Worm (Caenorhabditis elegans) whole organism, L1 larva: Measurements from ENCODE around the gene dao-4.

Experiments
- C04F5.9 ChIP-seq: sonication (generic microtip); optimal IDR thresholded peaks from 2 replicates; lab custom pipeline; 2016; ENCODE audit warnings: missing genetic modification characterization, missing compliant biosample characterization
- C16A3.4 ChIP-seq: fragments of 150-350 bp; optimal IDR thresholded peaks from 2 replicates; lab custom pipeline; 2014; ENCODE audit warnings: missing biosample characterization, missing genetic modification characterization
- C34B4.2 ChIP-seq: sonication (generic microtip); optimal IDR thresholded peaks from 2 replicates; lab custom pipeline; 2017; ENCODE audit warnings: mild to moderate bottlenecking, missing genetic modification characterization, missing compliant biosample characterization
- Y116A8C.19 ChIP-seq: sonication (generic microtip); optimal IDR thresholded peaks from 2 replicates; lab custom pipeline; 2016; ENCODE audit warnings: missing compliant biosample characterization, missing genetic modification characterization, borderline replicate concordance
- alr-1 ChIP-seq: fragments of 200-800 bp; sonication (Bioruptor generic); optimal IDR thresholded peaks from 2 replicates; lab custom pipeline; 2018; ENCODE audit warnings: borderline replicate concordance, mild to moderate bottlenecking, missing genetic modification characterization, missing compliant biosample characterization
- aly-2 ChIP-seq: fragments of 150-350 bp; optimal IDR thresholded peaks from 2 replicates; lab custom pipeline; 2014; ENCODE audit warnings: missing biosample characterization, missing genetic modification characterization
- ama-1 ChIP-seq: fragments of 150-350 bp; optimal IDR thresholded peaks from 2 replicates; lab custom pipeline; 2014
- ceh-63 ChIP-seq: fragments of 200-800 bp; sonication (Bioruptor generic); optimal IDR thresholded peaks from 2 replicates; lab custom pipeline; 2018; ENCODE audit warnings: mild to moderate bottlenecking, missing genetic modification characterization, missing compliant biosample characterization
- ceh-82 ChIP-seq, 3 experiments: fragments of 150-350 bp in 1 of 3; sonication (generic microtip) in 2 of 3; optimal IDR thresholded peaks; 2 replicates each; lab custom pipeline; 2014 to 2017; ENCODE audit warnings: missing biosample characterization in 3 of 3, missing genetic modification characterization in 3 of 3
- ceh-88 ChIP-seq: fragments of 200-800 bp; sonication (Bioruptor generic); IDR thresholded peaks from 2 replicates; pipeline ENCODE4 v1.3.6; 2022; ENCODE audit warnings: missing genetic modification characterization, missing compliant biosample characterization
- efl-1 ChIP-seq, 4 experiments: fragments of 150-350 bp; optimal IDR thresholded peaks in 3 of 4; peaks in 1 of 4; 1 replicate in 1 of 4; 2 replicates in 3 of 4; lab custom pipeline; 2014; ENCODE audit warnings: missing biosample characterization in 2 of 4, missing genetic modification characterization in 2 of 4, missing genetic modification reagents in 2 of 4
- egl-13 ChIP-seq: sonication (generic microtip); optimal IDR thresholded peaks from 2 replicates; lab custom pipeline; 2016; ENCODE audit warnings: missing genotype, missing genetic modification reagents, missing genetic modification characterization, missing compliant biosample characterization
- elt-2 ChIP-seq: sonication (generic microtip); optimal IDR thresholded peaks from 2 replicates; lab custom pipeline; 2016; ENCODE audit warnings: missing genetic modification characterization, mild to moderate bottlenecking, inconsistent platforms, missing compliant biosample characterization, missing genetic modification reagents
- elt-3 ChIP-seq, 6 experiments: fragments of 150-350 bp in 1 of 6; sonication (generic microtip); optimal IDR thresholded peaks; 2 replicates each; lab custom pipeline; 2017 to 2018; ENCODE audit warnings: missing biosample characterization in 6 of 6, missing genetic modification characterization in 6 of 6, inconsistent platforms in 1 of 6
- ets-5 ChIP-seq: fragments of 200-800 bp; sonication (Bioruptor generic); IDR thresholded peaks from 2 replicates; pipeline ENCODE4 v1.3.6; 2022; ENCODE audit warnings: missing genetic modification characterization, missing compliant biosample characterization
- fkh-10 ChIP-seq: sonication (generic microtip); optimal IDR thresholded peaks from 2 replicates; lab custom pipeline; 2017; ENCODE audit warnings: missing biosample characterization, missing genetic modification reagents, missing genetic modification characterization
- fkh-4 ChIP-seq: sonication (generic microtip); optimal IDR thresholded peaks from 2 replicates; lab custom pipeline; 2016; ENCODE audit warnings: missing compliant biosample characterization, missing genetic modification characterization, borderline replicate concordance
- fkh-8 ChIP-seq: sonication (generic microtip); optimal IDR thresholded peaks from 2 replicates; lab custom pipeline; 2016; ENCODE audit warnings: mild to moderate bottlenecking, missing genetic modification characterization, missing compliant biosample characterization
- grh-1 ChIP-seq: fragments of 200-800 bp; sonication (Bioruptor generic); IDR thresholded peaks from 2 replicates; pipeline ENCODE4 v1.3.6; 2022; ENCODE audit warnings: missing genetic modification reagents, missing genetic modification characterization, missing compliant biosample characterization
- hlh-17 ChIP-seq: fragments of 200-800 bp; sonication (Bioruptor generic); optimal IDR thresholded peaks from 2 replicates; lab custom pipeline; 2018; ENCODE audit warnings: missing genetic modification characterization, mild to moderate bottlenecking, missing compliant biosample characterization, moderate library complexity, borderline replicate concordance
- hlh-4 ChIP-seq: sonication (generic microtip); optimal IDR thresholded peaks from 2 replicates; lab custom pipeline; 2016; ENCODE audit warnings: mild to moderate bottlenecking, missing genetic modification characterization, missing compliant biosample characterization
- hpl-2 ChIP-seq: fragments of 150-350 bp; optimal IDR thresholded peaks from 2 replicates; lab custom pipeline; 2014; ENCODE audit warnings: missing biosample characterization, missing genetic modification reagents, missing genetic modification characterization
- lin-14 ChIP-seq: fragments of 200-800 bp; sonication (Bioruptor generic); optimal IDR thresholded peaks from 2 replicates; lab custom pipeline; 2018; ENCODE audit warnings: mild to moderate bottlenecking, missing genetic modification characterization, moderate library complexity, missing compliant biosample characterization
- lin-15B ChIP-seq: fragments of 150-350 bp; sonication (generic microtip); optimal IDR thresholded peaks from 3 replicates; lab custom pipeline; 2014; ENCODE audit warnings: missing biosample characterization, missing genetic modification characterization
- lir-3 ChIP-seq: sonication (generic microtip); optimal IDR thresholded peaks from 2 replicates; lab custom pipeline; 2016; ENCODE audit warnings: mild to moderate bottlenecking, missing genetic modification characterization, moderate library complexity, missing compliant biosample characterization; ENCODE audit not compliant: poor library complexity
- nhr-11 ChIP-seq: fragments of 150-350 bp; optimal IDR thresholded peaks from 2 replicates; lab custom pipeline; 2014; ENCODE audit warnings: missing biosample characterization, missing genetic modification characterization
- nhr-20 ChIP-seq: sonication (generic microtip); optimal IDR thresholded peaks from 2 replicates; lab custom pipeline; 2016; ENCODE audit warnings: mild to moderate bottlenecking, missing genetic modification characterization, missing compliant biosample characterization
- nhr-28 ChIP-seq: fragments of 150-350 bp; optimal IDR thresholded peaks from 2 replicates; lab custom pipeline; 2014; ENCODE audit warnings: missing biosample characterization, missing genetic modification characterization
- nhr-71 ChIP-seq: sonication (generic microtip); optimal IDR thresholded peaks from 2 replicates; lab custom pipeline; 2016; ENCODE audit warnings: mild to moderate bottlenecking, missing genetic modification characterization, moderate library complexity, missing compliant biosample characterization
- nhr-85 ChIP-seq: sonication (generic microtip); peaks from one replicate; lab custom pipeline; 2016; ENCODE audit warnings: missing genetic modification characterization, inconsistent platforms, missing compliant biosample characterization
- nhr-90 ChIP-seq: sonication (generic microtip); optimal IDR thresholded peaks from 2 replicates; lab custom pipeline; 2016; ENCODE audit warnings: mild to moderate bottlenecking, missing genetic modification characterization, missing compliant biosample characterization; ENCODE audit not compliant: poor library complexity
- pag-3 ChIP-seq: sonication (generic microtip); optimal IDR thresholded peaks from 2 replicates; lab custom pipeline; 2017; ENCODE audit warnings: missing genetic modification characterization, mild to moderate bottlenecking, missing compliant biosample characterization, antibody characterized with exemption, borderline replicate concordance; ENCODE audit not compliant: insufficient read depth
- skn-1 ChIP-seq: fragments of 150-350 bp; optimal IDR thresholded peaks from 2 replicates; lab custom pipeline; 2014; ENCODE audit warnings: missing biosample characterization, missing genetic modification characterization
- snpc-4 ChIP-seq: fragments of 150-350 bp; optimal IDR thresholded peaks from 2 replicates; lab custom pipeline; 2014; ENCODE audit warnings: missing biosample characterization, missing genetic modification characterization
- snu-23 ChIP-seq: sonication (generic microtip); optimal IDR thresholded peaks from 2 replicates; lab custom pipeline; 2016; ENCODE audit warnings: missing genetic modification characterization, missing compliant biosample characterization
- sox-4 ChIP-seq: sonication (generic microtip); optimal IDR thresholded peaks from 2 replicates; lab custom pipeline; 2016; ENCODE audit warnings: missing genetic modification characterization, missing compliant biosample characterization
- swsn-7 ChIP-seq: sonication (generic microtip); optimal IDR thresholded peaks from 2 replicates; lab custom pipeline; 2016; ENCODE audit warnings: missing genetic modification characterization, missing compliant biosample characterization
- tbx-2 ChIP-seq: sonication (generic microtip); optimal IDR thresholded peaks from 2 replicates; lab custom pipeline; 2016; ENCODE audit warnings: missing genetic modification characterization, missing compliant biosample characterization
- unc-130 ChIP-seq: fragments of 150-350 bp; optimal IDR thresholded peaks from 2 replicates; lab custom pipeline; 2017; ENCODE audit warnings: missing biosample characterization, missing genetic modification characterization, inconsistent platforms
- unc-30 ChIP-seq: sonication (generic microtip); optimal IDR thresholded peaks from 2 replicates; lab custom pipeline; 2017; ENCODE audit warnings: missing biosample characterization, missing genetic modification characterization
- unc-62 ChIP-seq: fragments of 150-350 bp; optimal IDR thresholded peaks from 2 replicates; lab custom pipeline; 2014; ENCODE audit warnings: missing biosample characterization, missing genetic modification reagents, missing genetic modification characterization
- unc-98 ChIP-seq: fragments of 200-800 bp; sonication (Bioruptor generic); IDR thresholded peaks from 2 replicates; pipeline ENCODE4 v1.3.6; 2022; ENCODE audit warnings: missing genetic modification characterization, missing compliant biosample characterization
- vab-15 ChIP-seq: sonication (generic microtip); optimal IDR thresholded peaks from 2 replicates; lab custom pipeline; 2017; ENCODE audit warnings: missing genotype, mild to moderate bottlenecking, missing genetic modification characterization, missing compliant biosample characterization
- zip-4 ChIP-seq: fragments of 200-800 bp; sonication (Bioruptor generic); optimal IDR thresholded peaks from 2 replicates; lab custom pipeline; 2018; ENCODE audit warnings: mild to moderate bottlenecking, missing genetic modification characterization, moderate library complexity, missing compliant biosample characterization

Gene dao-4

ce11 chrX:10051625-10052024, 23.5 kb upstream of the dao-4 start (continued):
- TF ChIP-seq lin-15B (tag; lab: Kevin White, UChicago), result no peak
- TF ChIP-seq vab-15 (tag; lab: Kevin White, UChicago), result no peak
- TF ChIP-seq sox-4 (tag; lab: Kevin White, UChicago), result no peak
- no peak for TF ChIP-seq C16A3.4
- TF ChIP-seq hlh-4, result no peak
- TF ChIP-seq C04F5.9 (tag; lab: Kevin White, UChicago), result no peak
- no peak for TF ChIP-seq ceh-88
- no peak for TF ChIP-seq ceh-63
- TF ChIP-seq pag-3 (tag; lab: Kevin White, UChicago), result no peak
- no peak for TF ChIP-seq hlh-17 (GFP tag; lab: Kevin White, UChicago)
- TF ChIP-seq unc-62, result no peak
- no peak for TF ChIP-seq fkh-10
- TF ChIP-seq nhr-85 (tag; lab: Kevin White, UChicago), result peak; percentile 91
- peak; percentile 32 for TF ChIP-seq lir-3
- TF ChIP-seq unc-98 (GFP tag; lab: Robert Waterston, UW), result no peak
- no peak for TF ChIP-seq nhr-11 (tag; lab: Kevin White, UChicago)
- TF ChIP-seq nhr-28, result no peak
- no peak for TF ChIP-seq ets-5
- no peak for TF ChIP-seq ceh-82 (tag; optimal IDR thresholded peaks at IDR 0.05; lab: Kevin White, UChicago)
- no peak for TF ChIP-seq zip-4 (GFP tag; lab: Kevin White, UChicago)
- TF ChIP-seq elt-2 (tag; lab: Kevin White, UChicago), result peak; percentile 96
- TF ChIP-seq snpc-4 (tag; lab: Kevin White, UChicago), result no peak
- no peak for TF ChIP-seq hpl-2 (GFP tag; lab: Kevin White, UChicago)
- TF ChIP-seq nhr-20, result peak; percentile 88
- TF ChIP-seq swsn-7 (tag; lab: Kevin White, UChicago), result no peak
- peak in 4 of 6 experiments; percentile 4 to 87 (median 43) for TF ChIP-seq elt-3 (tag; optimal IDR thresholded peaks at IDR 0.05; lab: Kevin White, UChicago)
- no peak for TF ChIP-seq C34B4.2 (tag; lab: Kevin White, UChicago)
- TF ChIP-seq lin-14 (GFP tag; lab: Kevin White, UChicago), result peak; percentile 50
- peak; percentile 58 for TF ChIP-seq tbx-2 (tag; lab: Kevin White, UChicago)
- no peak for TF ChIP-seq alr-1 (tag; lab: Kevin White, UChicago)

ce11 chrX:10053742-10054409, 21.2 kb upstream of the dao-4 start, which contains the start of gene cbs-1:
cbs-1 (plus strand) TSS chrX:10054275.
- TF ChIP-seq nhr-71 (tag; lab: Kevin White, UChicago), result peak; percentile 35
- TF ChIP-seq ama-1 (lab: Kevin White, UChicago), result no peak
- TF ChIP-seq nhr-90 (tag; lab: Kevin White, UChicago), result no peak
- no peak for TF ChIP-seq tbx-2 (tag; lab: Kevin White, UChicago)
- no peak for TF ChIP-seq efl-1 (optimal IDR thresholded peaks at IDR 0.05; lab: Kevin White, UChicago)
- TF ChIP-seq efl-1 (GFP tag; optimal IDR thresholded peaks at IDR 0.05 in 1 of 2; lab: Kevin White, UChicago), result peak in 1 of 2 experiments; percentile 64
- TF ChIP-seq nhr-85 (tag; lab: Kevin White, UChicago), result peak; percentile 58
- TF ChIP-seq grh-1, result no peak
- TF ChIP-seq aly-2 (tag; lab: Kevin White, UChicago), result no peak
- peak in 1 of 6 experiments; percentile 2 for TF ChIP-seq elt-3 (tag; optimal IDR thresholded peaks at IDR 0.05; lab: Kevin White, UChicago)
- TF ChIP-seq sox-4 (tag; lab: Kevin White, UChicago), result no peak
- TF ChIP-seq Y116A8C.19 (tag; lab: Kevin White, UChicago), result no peak
- peak; percentile 16 for TF ChIP-seq snu-23 (GFP tag; lab: Kevin White, UChicago)
- TF ChIP-seq elt-2 (tag; lab: Kevin White, UChicago), result peak; percentile 71
- TF ChIP-seq skn-1, result no peak
- TF ChIP-seq egl-13, result no peak
- peak; percentile 57 for TF ChIP-seq nhr-20
- no peak for TF ChIP-seq unc-30 (tag; lab: Kevin White, UChicago)
- peak; percentile 46 for TF ChIP-seq lin-14 (GFP tag; lab: Kevin White, UChicago)
- no peak for TF ChIP-seq fkh-8 (tag; lab: Kevin White, UChicago)
- TF ChIP-seq swsn-7 (tag; lab: Kevin White, UChicago), result no peak
- no peak for TF ChIP-seq unc-130 (tag; lab: Kevin White, UChicago)
- TF ChIP-seq fkh-4 (tag; lab: Kevin White, UChicago), result no peak
